Fruit fly (Drosophila melanogaster) whole organism, embryonic: ENCODE data around the gene Rab6.

Source experiments
- ATbp ChIP-seq: fragments of 200-800 bp; sonication (Bioruptor generic); optimal IDR thresholded peaks from 2 replicates; lab custom pipeline; 2017; ENCODE audit warnings: missing biosample characterization, mild to moderate bottlenecking, missing genetic modification characterization, missing genetic modification reagents
- Bgb ChIP-seq: fragments of 200-800 bp; sonication (Bioruptor generic); IDR thresholded peaks from 2 replicates; pipeline ENCODE4 v1.3.6; 2022; ENCODE audit warnings: missing biosample characterization, missing genetic modification characterization; ENCODE audit not compliant: partially characterized antibody
- CG1024 ChIP-seq: fragments of 200-800 bp; sonication (Bioruptor generic); IDR thresholded peaks from 2 replicates; pipeline ENCODE4 v1.3.6; 2022; ENCODE audit warnings: missing biosample characterization, missing genetic modification characterization
- CG10431 ChIP-seq: fragments of 200-800 bp; sonication (Bioruptor generic); optimal IDR thresholded peaks from 3 replicates; lab custom pipeline; 2018; ENCODE audit warnings: missing biosample characterization, mild to moderate bottlenecking, missing genetic modification characterization
- CG10565 ChIP-seq: fragments of 200-800 bp; sonication (Bioruptor generic); optimal IDR thresholded peaks from 3 replicates; lab custom pipeline; 2016; ENCODE audit warnings: missing biosample characterization, mild to moderate bottlenecking, missing genetic modification characterization
- CG11247 ChIP-seq: fragments of 200-800 bp; sonication (Bioruptor generic); IDR thresholded peaks from 2 replicates; pipeline ENCODE4 v1.3.6; 2022; ENCODE audit warnings: missing biosample characterization, missing genetic modification characterization
- CG11560 ChIP-seq: fragments of 200-800 bp; sonication (Bioruptor generic); IDR thresholded peaks from 3 replicates; pipeline ENCODE4 v1.3.6; 2022; ENCODE audit warnings: missing biosample characterization, missing genetic modification characterization
- CG13624 ChIP-seq: fragments of 200-800 bp; sonication (Bioruptor generic); optimal IDR thresholded peaks from 2 replicates; lab custom pipeline; 2016; ENCODE audit warnings: missing biosample characterization, missing genetic modification characterization
- CG15514 ChIP-seq: fragments of 200-800 bp; sonication (Bioruptor generic); optimal IDR thresholded peaks from 3 replicates; lab custom pipeline; 2017; ENCODE audit warnings: missing biosample characterization, missing genetic modification characterization, mild to moderate bottlenecking, moderate library complexity, missing genetic modification reagents
- CG1603 ChIP-seq: fragments of 200-800 bp; sonication (Bioruptor generic); optimal IDR thresholded peaks from 2 replicates; lab custom pipeline; 2019; ENCODE audit warnings: missing biosample characterization, mild to moderate bottlenecking, missing genetic modification characterization, moderate library complexity
- CG17359 ChIP-seq: fragments of 200-800 bp; sonication (Bioruptor generic); optimal IDR thresholded peaks from 3 replicates; lab custom pipeline; 2018; ENCODE audit warnings: missing biosample characterization, mild to moderate bottlenecking, missing genetic modification characterization, moderate library complexity
- CG17568 ChIP-seq: fragments of 200-800 bp; sonication (Bioruptor generic); optimal IDR thresholded peaks from 2 replicates; lab custom pipeline; 2018; ENCODE audit warnings: missing biosample characterization, mild to moderate bottlenecking, missing genetic modification characterization, moderate library complexity
- CG17612 ChIP-seq: fragments of 200-800 bp; sonication (Bioruptor generic); IDR thresholded peaks from 2 replicates; pipeline ENCODE4 v1.3.6; 2022; ENCODE audit warnings: missing biosample characterization, missing genetic modification characterization
- CG18476 ChIP-seq: fragments of 200-800 bp; sonication (Bioruptor generic); optimal IDR thresholded peaks from 2 replicates; lab custom pipeline; 2016; ENCODE audit warnings: missing biosample characterization, mild to moderate bottlenecking, missing genetic modification characterization
- CG31365 ChIP-seq: fragments of 200-800 bp; sonication (Bioruptor generic); optimal IDR thresholded peaks from 2 replicates; lab custom pipeline; 2018; ENCODE audit warnings: missing biosample characterization, mild to moderate bottlenecking, missing genetic modification characterization
- CG32532 ChIP-seq: fragments of 200-800 bp; sonication (Bioruptor generic); IDR thresholded peaks from 2 replicates; pipeline ENCODE4 v1.3.6; 2022; ENCODE audit warnings: missing biosample characterization, missing genetic modification characterization
- CG32767 ChIP-seq: fragments of 200-800 bp; sonication (Bioruptor generic); IDR thresholded peaks from 2 replicates; pipeline ENCODE4 v1.3.6; 2022; ENCODE audit warnings: missing biosample characterization, missing genetic modification characterization
- CG33213 ChIP-seq: fragments of 200-800 bp; sonication (Bioruptor generic); optimal IDR thresholded peaks from 3 replicates; lab custom pipeline; 2016; ENCODE audit warnings: missing biosample characterization, missing genetic modification characterization
- CG34224 ChIP-seq: fragments of 200-800 bp; sonication (Bioruptor generic); IDR thresholded peaks from 3 replicates; pipeline ENCODE4 v1.3.6; 2022; ENCODE audit warnings: missing biosample characterization, missing genetic modification characterization; ENCODE audit not compliant: partially characterized antibody
- CG43689 ChIP-seq: fragments of 200-800 bp; sonication (Bioruptor generic); IDR thresholded peaks from 2 replicates; pipeline ENCODE4 v1.3.6; 2022; ENCODE audit warnings: missing biosample characterization, missing genetic modification characterization
- CG4404 ChIP-seq: fragments of 200-800 bp; sonication (Bioruptor generic); IDR thresholded peaks from 2 replicates; pipeline ENCODE4 v1.3.6; 2022; ENCODE audit warnings: missing biosample characterization, missing genetic modification characterization
- CG4730 ChIP-seq: fragments of 200-800 bp; sonication (Bioruptor generic); IDR thresholded peaks from 2 replicates; pipeline ENCODE4 v1.3.6; 2022; ENCODE audit warnings: missing biosample characterization, missing genetic modification characterization
- CG4854 ChIP-seq: fragments of 200-800 bp; sonication (Bioruptor generic); optimal IDR thresholded peaks from 2 replicates; lab custom pipeline; 2016; ENCODE audit warnings: missing biosample characterization, missing genetic modification characterization, inconsistent platforms
- CG7271 ChIP-seq: fragments of 200-800 bp; sonication (Bioruptor generic); optimal IDR thresholded peaks from 2 replicates; lab custom pipeline; 2018; ENCODE audit warnings: missing biosample characterization, mild to moderate bottlenecking, missing genetic modification characterization, moderate library complexity
- CG7745 ChIP-seq: fragments of 200-800 bp; sonication (Bioruptor generic); optimal IDR thresholded peaks from 2 replicates; lab custom pipeline; 2018; ENCODE audit warnings: missing biosample characterization, mild to moderate bottlenecking, missing genetic modification characterization, moderate library complexity
- CG7786 ChIP-seq: fragments of 200-800 bp; sonication (Bioruptor generic); optimal IDR thresholded peaks from 2 replicates; lab custom pipeline; 2016; ENCODE audit warnings: missing biosample characterization, missing genetic modification characterization
- E2f1 ChIP-seq: fragments of 200-800 bp; sonication (Bioruptor generic); IDR thresholded peaks from 2 replicates; pipeline ENCODE4 v1.3.6; 2022; ENCODE audit warnings: missing biosample characterization, missing genetic modification characterization
- ERR ChIP-seq: fragments of 200-800 bp; sonication (Bioruptor generic); optimal IDR thresholded peaks from 2 replicates; lab custom pipeline; 2016; ENCODE audit warnings: missing biosample characterization, missing genetic modification characterization
- Elba2 ChIP-seq: fragments of 200-800 bp; sonication (Bioruptor generic); optimal IDR thresholded peaks from 3 replicates; lab custom pipeline; 2016; ENCODE audit warnings: missing biosample characterization, missing genetic modification characterization
- Hr39 ChIP-seq: fragments of >200 bp; optimal IDR thresholded peaks from 2 replicates; lab custom pipeline; 2017
- Mrtf ChIP-seq: fragments of 200-800 bp; sonication (Bioruptor generic); IDR thresholded peaks from 3 replicates; pipeline ENCODE4 v1.3.6; 2022; ENCODE audit warnings: missing biosample characterization, missing genetic modification characterization
- NFAT ChIP-seq: fragments of 200-800 bp; sonication (Bioruptor generic); IDR thresholded peaks from 2 replicates; pipeline ENCODE4 v1.3.6; 2022; ENCODE audit warnings: missing biosample characterization, missing genetic modification characterization
- Rx ChIP-seq: fragments of 200-800 bp; sonication (Bioruptor generic); IDR thresholded peaks from 2 replicates; pipeline ENCODE4 v1.3.6; 2022; ENCODE audit warnings: missing biosample characterization, missing genetic modification characterization
- Sin3A ChIP-seq: fragments of >200 bp; optimal IDR thresholded peaks from 2 replicates; lab custom pipeline; 2018
- Sry-β ChIP-seq: fragments of 200-800 bp; sonication (Bioruptor generic); optimal IDR thresholded peaks from 2 replicates; lab custom pipeline; 2018; ENCODE audit warnings: missing biosample characterization, mild to moderate bottlenecking, missing genetic modification characterization, moderate library complexity
- Trl ChIP-seq, 3 experiments: fragments of >200 bp in 2 of 3; fragments of 200-800 bp in 1 of 3; sonication (Bioruptor generic) in 1 of 3; optimal IDR thresholded peaks; 2 replicates in 1 of 3; 3 replicates in 2 of 3; lab custom pipeline; 2016 to 2017; ENCODE audit warnings: missing biosample characterization in 1 of 3, missing genetic modification characterization in 1 of 3
- abd-A ChIP-seq: fragments of 200-800 bp; sonication (Bioruptor generic); optimal IDR thresholded peaks from 3 replicates; lab custom pipeline; 2019; ENCODE audit warnings: missing biosample characterization, mild to moderate bottlenecking, missing genetic modification characterization, moderate library complexity
- al ChIP-seq: fragments of 200-800 bp; sonication (Bioruptor generic); IDR thresholded peaks from 2 replicates; pipeline ENCODE4 v1.3.6; 2022; ENCODE audit warnings: missing biosample characterization, missing genetic modification characterization
- bcd ChIP-seq: fragments of 200-800 bp; sonication (Bioruptor generic); optimal IDR thresholded peaks from 2 replicates; lab custom pipeline; 2017; ENCODE audit warnings: missing biosample characterization, mild to moderate bottlenecking, missing genetic modification characterization
- hkb ChIP-seq, 2 experiments: fragments of 200-800 bp in 1 of 2; fragments of >200 bp in 1 of 2; sonication (Bioruptor generic) in 1 of 2; IDR thresholded peaks in 1 of 2; optimal IDR thresholded peaks in 1 of 2; 2 replicates each; pipeline versions ENCODE4 v1.3.6 to Lab custom; 2017 to 2022; ENCODE audit warnings: missing biosample characterization in 1 of 2, missing genetic modification characterization in 1 of 2
- kah ChIP-seq: fragments of 200-800 bp; sonication (Bioruptor generic); optimal IDR thresholded peaks from 2 replicates; lab custom pipeline; 2018; ENCODE audit warnings: missing biosample characterization, mild to moderate bottlenecking, missing genetic modification characterization
- lov ChIP-seq, 2 experiments: fragments of 200-800 bp in 1 of 2; fragments of >200 bp in 1 of 2; sonication (Bioruptor generic) in 1 of 2; IDR thresholded peaks in 1 of 2; optimal IDR thresholded peaks in 1 of 2; 2 replicates in 1 of 2; 3 replicates in 1 of 2; pipeline versions ENCODE4 v1.3.6 to Lab custom; 2017 to 2022; ENCODE audit warnings: missing biosample characterization in 1 of 2, missing genetic modification characterization in 1 of 2
- mirr ChIP-seq: fragments of 200-800 bp; sonication (Bioruptor generic); optimal IDR thresholded peaks from 3 replicates; lab custom pipeline; 2018; ENCODE audit warnings: missing biosample characterization, mild to moderate bottlenecking, missing genetic modification characterization
- pho ChIP-seq: fragments of 200-800 bp; sonication (Bioruptor generic); optimal IDR thresholded peaks from 2 replicates; lab custom pipeline; 2016; ENCODE audit warnings: missing biosample characterization, missing genetic modification characterization
- pita ChIP-seq: fragments of 200-800 bp; sonication (Bioruptor generic); optimal IDR thresholded peaks from 2 replicates; lab custom pipeline; 2017; ENCODE audit warnings: missing biosample characterization, mild to moderate bottlenecking, missing genetic modification characterization
- prd ChIP-seq, 3 experiments: fragments of >200 bp in 2 of 3; fragments of 200-800 bp in 1 of 3; sonication (Bioruptor generic) in 1 of 3; optimal IDR thresholded peaks in 2 of 3; IDR thresholded peaks in 1 of 3; 2 replicates in 2 of 3; 3 replicates in 1 of 3; pipeline versions ENCODE4 v1.3.6 to Lab custom; 2017 to 2022; ENCODE audit warnings: missing biosample characterization in 1 of 3, missing genetic modification characterization in 1 of 3
- sima ChIP-seq: fragments of 200-800 bp; sonication (Bioruptor generic); optimal IDR thresholded peaks from 2 replicates; lab custom pipeline; 2016; ENCODE audit warnings: missing biosample characterization, missing genetic modification characterization
- sug ChIP-seq: fragments of 200-800 bp; optimal IDR thresholded peaks from 2 replicates; lab custom pipeline; 2019; ENCODE audit warnings: missing biosample characterization, mild to moderate bottlenecking, missing genetic modification characterization, moderate library complexity
- usp ChIP-seq: fragments of >200 bp; optimal IDR thresholded peaks from 2 replicates; lab custom pipeline; 2017; ENCODE audit warnings: missing biosample characterization, missing genetic modification characterization
- zfh1 ChIP-seq: fragments of 200-800 bp; sonication (Bioruptor generic); IDR thresholded peaks from 3 replicates; pipeline ENCODE4 v1.3.6; 2022; ENCODE audit warnings: missing biosample characterization, missing genetic modification characterization
- zfh2 ChIP-seq: fragments of 200-800 bp; sonication (Bioruptor generic); optimal IDR thresholded peaks from 2 replicates; lab custom pipeline; 2016; ENCODE audit warnings: missing biosample characterization, missing genetic modification characterization

Gene Rab6

dm6 chr2L:12075850-12076249 is 33.1 kb downstream of the Rab6 start, which contains the start of gene CG14947 (continued):
- TF ChIP-seq pho (no peak), CG7786 (GFP tag; lab: Kevin White, UChicago) (no peak), abd-A (tag; lab: Kevin White, UChicago) (no peak), CG11247 (GFP tag; lab: Robert Waterston, UW) (no peak), Mrtf (no peak), CG13624 (no peak), CG1024 (no peak), CG34224 (GFP tag; lab: Robert Waterston, UW) (no peak), Bgb (GFP tag; lab: Robert Waterston, UW) (no peak), CG31365 (tag; lab: Kevin White, UChicago) (no peak), ATbp (GFP tag; lab: Kevin White, UChicago) (peak; percentile 12), CG15514 (GFP tag; lab: Kevin White, UChicago) (no peak), lov (optimal IDR thresholded peaks at IDR 0.05; lab: Kevin White, UChicago) (no peak), lov (GFP tag; IDR thresholded peaks at IDR 0.05; lab: Robert Waterston, UW) (0 out of 3 replicates have a peak, but pooled peaks have one; percentile 63), CG10431 (GFP tag; lab: Kevin White, UChicago) (peak; percentile 2), CG32767 (GFP tag; lab: Robert Waterston, UW) (no peak), Sry-β (no peak), ERR (no peak), CG17612 (GFP tag; lab: Robert Waterston, UW) (no peak), usp (no peak), zfh1 (no peak), Hr39 (lab: Kevin White, UChicago) (no peak), CG18476 (GFP tag; lab: Kevin White, UChicago) (no peak), al (GFP tag; lab: Robert Waterston, UW) (no peak), kah (no peak), CG33213 (GFP tag; lab: Kevin White, UChicago) (no peak), mirr (no peak), CG4404 (GFP tag; lab: Robert Waterston, UW) (no peak), Trl (optimal IDR thresholded peaks at IDR 0.05; lab: Kevin White, UChicago) (no peak), Trl (GFP tag; optimal IDR thresholded peaks at IDR 0.05; lab: Kevin White, UChicago) (no peak), CG17568 (GFP tag; lab: Kevin White, UChicago) (no peak), CG10565 (GFP tag; lab: Kevin White, UChicago) (no peak), prd (optimal IDR thresholded peaks at IDR 0.05; lab: Kevin White, UChicago) (no peak), prd (GFP tag; IDR thresholded peaks at IDR 0.05; lab: Robert Waterston, UW) (peak; percentile 63; the same call in 1 of the 3 replicates), Sin3A (lab: Kevin White, UChicago) (no peak), pita (no peak), zfh2 (GFP tag; lab: Kevin White, UChicago) (no peak), sug (tag; lab: Kevin White, UChicago) (no peak), E2f1 (GFP tag; lab: Robert Waterston, UW) (no peak), bcd (GFP tag; lab: Kevin White, UChicago) (no peak), CG17359 (no peak), CG4730 (GFP tag; lab: Robert Waterston, UW) (no peak), hkb (optimal IDR thresholded peaks at IDR 0.05; lab: Kevin White, UChicago) (no peak), hkb (GFP tag; IDR thresholded peaks at IDR 0.05; lab: Robert Waterston, UW) (no peak), Elba2 (GFP tag; lab: Kevin White, UChicago) (peak; percentile 57), CG11560 (tag; lab: Robert Waterston, UW) (no peak), Rx (GFP tag; lab: Robert Waterston, UW) (no peak), CG1603 (tag; lab: Kevin White, UChicago) (no peak), CG4854 (no peak), CG32532 (GFP tag; lab: Robert Waterston, UW) (no peak), CG7271 (peak; percentile 90), CG43689 (GFP tag; lab: Robert Waterston, UW) (no peak), CG7745 (tag; lab: Kevin White, UChicago) (no peak), NFAT (0 out of 2 replicates have a peak, but pooled peaks have one; percentile 13), sima (no peak)
